Fruit fly (Drosophila melanogaster) whole organism, embryonic: ENCODE results near the gene Abl.

Experiments
- Abd-B ChIP-seq: fragments of 200-800 bp; sonication (Bioruptor generic); optimal IDR thresholded peaks from 2 replicates; lab custom pipeline; 2018; ENCODE audit warnings: missing biosample characterization, mild to moderate bottlenecking, missing genetic modification characterization, moderate library complexity
- CG10147 ChIP-seq: fragments of 200-800 bp; sonication (Bioruptor generic); optimal IDR thresholded peaks from 2 replicates; lab custom pipeline; 2019; ENCODE audit warnings: missing biosample characterization, mild to moderate bottlenecking, missing genetic modification characterization, moderate library complexity
- CG11398 ChIP-seq: fragments of 200-800 bp; sonication (Bioruptor generic); optimal IDR thresholded peaks from 2 replicates; lab custom pipeline; 2016; ENCODE audit warnings: missing biosample characterization, missing genetic modification characterization
- CG12391 ChIP-seq: fragments of 200-800 bp; sonication (Bioruptor generic); optimal IDR thresholded peaks from 3 replicates; lab custom pipeline; 2018; ENCODE audit warnings: missing biosample characterization, mild to moderate bottlenecking, missing genetic modification characterization, moderate library complexity
- CG15269 ChIP-seq: fragments of 200-800 bp; sonication (Bioruptor generic); optimal IDR thresholded peaks from 2 replicates; lab custom pipeline; 2018; ENCODE audit warnings: missing biosample characterization, mild to moderate bottlenecking, missing genetic modification characterization, moderate library complexity
- CG1529 ChIP-seq: fragments of 200-800 bp; sonication (Bioruptor generic); optimal IDR thresholded peaks from 3 replicates; lab custom pipeline; 2018; ENCODE audit warnings: missing biosample characterization, missing genetic modification characterization
- CG17612 ChIP-seq: fragments of 200-800 bp; sonication (Bioruptor generic); IDR thresholded peaks from 2 replicates; pipeline ENCODE4 v1.3.6; 2022; ENCODE audit warnings: missing biosample characterization, missing genetic modification characterization
- CG2678 ChIP-seq: fragments of 200-800 bp; sonication (Bioruptor generic); optimal IDR thresholded peaks from 3 replicates; lab custom pipeline; 2019; ENCODE audit warnings: missing biosample characterization, mild to moderate bottlenecking, missing genetic modification characterization, moderate library complexity
- CG2875 ChIP-seq: fragments of 200-800 bp; sonication (Bioruptor generic); optimal IDR thresholded peaks from 2 replicates; lab custom pipeline; 2017; ENCODE audit warnings: missing biosample characterization, mild to moderate bottlenecking, missing genetic modification characterization, missing genetic modification reagents
- CG2889 ChIP-seq: fragments of 200-800 bp; sonication (Bioruptor generic); IDR thresholded peaks from 3 replicates; pipeline ENCODE4 v1.3.6; 2022; ENCODE audit warnings: missing biosample characterization, missing genetic modification characterization
- CG33213 ChIP-seq: fragments of 200-800 bp; sonication (Bioruptor generic); optimal IDR thresholded peaks from 3 replicates; lab custom pipeline; 2016; ENCODE audit warnings: missing biosample characterization, missing genetic modification characterization
- CG4282 ChIP-seq: fragments of 200-800 bp; sonication (Bioruptor generic); optimal IDR thresholded peaks from 2 replicates; lab custom pipeline; 2016; ENCODE audit warnings: missing biosample characterization, missing genetic modification characterization
- CG4424 ChIP-seq: fragments of 200-800 bp; sonication (Bioruptor generic); optimal IDR thresholded peaks from 3 replicates; lab custom pipeline; 2016; ENCODE audit warnings: missing biosample characterization, missing genetic modification characterization
- CG6683 ChIP-seq: fragments of 200-800 bp; sonication (Bioruptor generic); optimal IDR thresholded peaks from 2 replicates; lab custom pipeline; 2017; ENCODE audit warnings: missing biosample characterization, mild to moderate bottlenecking, missing genetic modification characterization, missing genetic modification reagents
- CG7372 ChIP-seq: fragments of 200-800 bp; sonication (Bioruptor generic); IDR thresholded peaks from 2 replicates; pipeline ENCODE4 v1.3.6; 2022; ENCODE audit warnings: missing biosample characterization, missing genetic modification characterization
- CHES-1-like ChIP-seq: fragments of 200-800 bp; sonication (Bioruptor generic); optimal IDR thresholded peaks from 2 replicates; lab custom pipeline; 2016; ENCODE audit warnings: missing biosample characterization, missing genetic modification characterization
- CoRest ChIP-seq: fragments of 200-800 bp; sonication (Bioruptor generic); optimal IDR thresholded peaks from 3 replicates; lab custom pipeline; 2018; ENCODE audit warnings: missing biosample characterization, mild to moderate bottlenecking, missing genetic modification characterization, moderate library complexity
- Deaf1 ChIP-seq: fragments of 200-800 bp; optimal IDR thresholded peaks from 3 replicates; lab custom pipeline; 2019; ENCODE audit warnings: missing biosample characterization, mild to moderate bottlenecking, missing genetic modification characterization, moderate library complexity
- Gsc ChIP-seq: fragments of 200-800 bp; sonication (Bioruptor generic); IDR thresholded peaks from 2 replicates; pipeline ENCODE4 v1.3.6; 2022; ENCODE audit warnings: missing biosample characterization, missing genetic modification characterization
- Hey ChIP-seq: fragments of 200-800 bp; sonication (Bioruptor generic); optimal IDR thresholded peaks from 3 replicates; lab custom pipeline; 2018; ENCODE audit warnings: missing biosample characterization, mild to moderate bottlenecking, missing genetic modification characterization
- MBD-R2 ChIP-seq: fragments of 200-800 bp; sonication (Bioruptor generic); IDR thresholded peaks from 2 replicates; pipeline ENCODE4 v1.3.6; 2022; ENCODE audit warnings: missing biosample characterization, missing genetic modification characterization
- NFAT ChIP-seq: fragments of 200-800 bp; sonication (Bioruptor generic); IDR thresholded peaks from 2 replicates; pipeline ENCODE4 v1.3.6; 2022; ENCODE audit warnings: missing biosample characterization, missing genetic modification characterization
- Rfx ChIP-seq: fragments of 200-800 bp; sonication (Bioruptor generic); IDR thresholded peaks from 2 replicates; pipeline ENCODE4 v1.3.6; 2022; ENCODE audit warnings: missing biosample characterization, missing genetic modification characterization
- Sin3A ChIP-seq: fragments of >200 bp; optimal IDR thresholded peaks from 2 replicates; lab custom pipeline; 2018
- Stat92E ChIP-seq, 3 experiments: fragments of >200 bp in 2 of 3; fragments of 200-800 bp in 1 of 3; sonication (Bioruptor generic) in 1 of 3; optimal IDR thresholded peaks; 2 replicates each; lab custom pipeline; 2017 to 2019; ENCODE audit warnings: missing biosample characterization in 3 of 3, missing genetic modification characterization in 3 of 3, mild to moderate bottlenecking in 1 of 3, moderate library complexity in 1 of 3
- Xbp1 ChIP-seq: fragments of 200-800 bp; sonication (Bioruptor generic); optimal IDR thresholded peaks from 3 replicates; lab custom pipeline; 2016; ENCODE audit warnings: missing biosample characterization, mild to moderate bottlenecking, missing genetic modification characterization
- amos ChIP-seq: fragments of 200-800 bp; sonication (Bioruptor generic); IDR thresholded peaks from 2 replicates; pipeline ENCODE4 v1.3.6; 2022; ENCODE audit warnings: missing biosample characterization, missing genetic modification characterization; ENCODE audit not compliant: partially characterized antibody
- bbx ChIP-seq: fragments of 200-800 bp; sonication (Bioruptor generic); IDR thresholded peaks from 2 replicates; pipeline ENCODE4 v1.3.6; 2022; ENCODE audit warnings: missing biosample characterization, missing genetic modification characterization; ENCODE audit not compliant: partially characterized antibody
- cato ChIP-seq: fragments of 200-800 bp; sonication (Bioruptor generic); optimal IDR thresholded peaks from 2 replicates; lab custom pipeline; 2016; ENCODE audit warnings: missing biosample characterization, missing genetic modification characterization, borderline replicate concordance
- cg ChIP-seq: fragments of 200-800 bp; sonication (Bioruptor generic); optimal IDR thresholded peaks from 3 replicates; lab custom pipeline; 2019; ENCODE audit warnings: missing biosample characterization, mild to moderate bottlenecking, missing genetic modification characterization, moderate library complexity
- chm ChIP-seq: fragments of 200-800 bp; sonication (Bioruptor generic); IDR thresholded peaks from 2 replicates; pipeline ENCODE4 v1.3.6; 2022; ENCODE audit warnings: missing biosample characterization, missing genetic modification characterization
- disco-r ChIP-seq: fragments of 200-800 bp; sonication (Bioruptor generic); optimal IDR thresholded peaks from 2 replicates; lab custom pipeline; 2016; ENCODE audit warnings: missing biosample characterization, missing genetic modification characterization
- fd96Cb ChIP-seq: fragments of 200-800 bp; sonication (Bioruptor generic); optimal IDR thresholded peaks from 2 replicates; lab custom pipeline; 2018; ENCODE audit warnings: missing biosample characterization, mild to moderate bottlenecking, missing genetic modification characterization, moderate library complexity
- hth ChIP-seq: fragments of >200 bp; optimal IDR thresholded peaks from 2 replicates; lab custom pipeline; 2017; ENCODE audit warnings: inconsistent platforms
- jumu ChIP-seq: fragments of 200-800 bp; sonication (Bioruptor generic); optimal IDR thresholded peaks from 3 replicates; lab custom pipeline; 2016; ENCODE audit warnings: missing biosample characterization, missing genetic modification characterization
- knrl ChIP-seq: fragments of 200-800 bp; sonication (Bioruptor generic); IDR thresholded peaks from 3 replicates; pipeline ENCODE4 v1.3.6; 2022; ENCODE audit warnings: missing biosample characterization, missing genetic modification characterization; ENCODE audit not compliant: partially characterized antibody
- lilli ChIP-seq: fragments of 200-800 bp; sonication (Bioruptor generic); optimal IDR thresholded peaks from 3 replicates; lab custom pipeline; 2016; ENCODE audit warnings: missing biosample characterization, missing genetic modification characterization
- mld ChIP-seq: fragments of 200-800 bp; sonication (Bioruptor generic); IDR thresholded peaks from 3 replicates; pipeline ENCODE4 v1.3.6; 2022; ENCODE audit warnings: missing biosample characterization, missing genetic modification characterization; ENCODE audit not compliant: partially characterized antibody
- nmo ChIP-seq: fragments of 200-800 bp; sonication (Bioruptor generic); optimal IDR thresholded peaks from 2 replicates; lab custom pipeline; 2018; ENCODE audit warnings: missing biosample characterization, mild to moderate bottlenecking, missing genetic modification characterization, moderate library complexity
- odd ChIP-seq: fragments of 200-800 bp; sonication (Bioruptor generic); optimal IDR thresholded peaks from 2 replicates; lab custom pipeline; 2017; ENCODE audit warnings: missing biosample characterization, mild to moderate bottlenecking, missing genetic modification characterization
- otp ChIP-seq: fragments of 200-800 bp; sonication (Bioruptor generic); IDR thresholded peaks from 3 replicates; pipeline ENCODE4, ENCODE4 v1.3.6; 2022; ENCODE audit warnings: missing biosample characterization, missing genetic modification characterization
- pb ChIP-seq: fragments of 200-800 bp; sonication (Bioruptor generic); optimal IDR thresholded peaks from 3 replicates; lab custom pipeline; 2016; ENCODE audit warnings: missing biosample characterization, missing genetic modification characterization
- peb ChIP-seq: fragments of 200-800 bp; sonication (Bioruptor generic); IDR thresholded peaks from 2 replicates; pipeline ENCODE4 v1.3.6; 2022; ENCODE audit warnings: missing biosample characterization, missing genetic modification characterization
- pho ChIP-seq: fragments of 200-800 bp; sonication (Bioruptor generic); optimal IDR thresholded peaks from 2 replicates; lab custom pipeline; 2016; ENCODE audit warnings: missing biosample characterization, missing genetic modification characterization
- sens ChIP-seq: fragments of 200-800 bp; sonication (Bioruptor generic); peaks from one replicate; lab custom pipeline; 2016; ENCODE audit warnings: missing biosample characterization, missing genetic modification characterization
- sens-2 ChIP-seq: fragments of 200-800 bp; sonication (Bioruptor generic); IDR thresholded peaks from 2 replicates; pipeline ENCODE4 v1.3.6; 2022; ENCODE audit warnings: missing biosample characterization, missing genetic modification characterization
- sob ChIP-seq: fragments of 200-800 bp; sonication (Bioruptor generic); IDR thresholded peaks from 2 replicates; pipeline ENCODE4 v1.3.6; 2022; ENCODE audit warnings: missing biosample characterization, missing genetic modification characterization
- stc ChIP-seq: fragments of 200-800 bp; sonication (Bioruptor generic); IDR thresholded peaks from 2 replicates; pipeline ENCODE4 v1.3.6; 2022; ENCODE audit warnings: missing biosample characterization, missing genetic modification characterization
- tll ChIP-seq, 2 experiments: fragments of 200-800 bp in 1 of 2; fragments of >200 bp in 1 of 2; sonication (Bioruptor generic) in 1 of 2; optimal IDR thresholded peaks; 2 replicates each; lab custom pipeline; 2017 to 2019; ENCODE audit warnings: missing biosample characterization in 2 of 2, missing genetic modification characterization in 2 of 2, mild to moderate bottlenecking in 1 of 2, moderate library complexity in 1 of 2
- trem ChIP-seq: fragments of 200-800 bp; optimal IDR thresholded peaks from 3 replicates; lab custom pipeline; 2019; ENCODE audit warnings: missing biosample characterization, mild to moderate bottlenecking, missing genetic modification characterization, moderate library complexity
- wor ChIP-seq: fragments of 200-800 bp; sonication (Bioruptor generic); IDR thresholded peaks from 2 replicates; pipeline ENCODE4 v1.3.6; 2022; ENCODE audit warnings: missing biosample characterization, missing genetic modification characterization
- zfh2 ChIP-seq: fragments of 200-800 bp; sonication (Bioruptor generic); optimal IDR thresholded peaks from 2 replicates; lab custom pipeline; 2016; ENCODE audit warnings: missing biosample characterization, missing genetic modification characterization

Gene Abl

DNA sequence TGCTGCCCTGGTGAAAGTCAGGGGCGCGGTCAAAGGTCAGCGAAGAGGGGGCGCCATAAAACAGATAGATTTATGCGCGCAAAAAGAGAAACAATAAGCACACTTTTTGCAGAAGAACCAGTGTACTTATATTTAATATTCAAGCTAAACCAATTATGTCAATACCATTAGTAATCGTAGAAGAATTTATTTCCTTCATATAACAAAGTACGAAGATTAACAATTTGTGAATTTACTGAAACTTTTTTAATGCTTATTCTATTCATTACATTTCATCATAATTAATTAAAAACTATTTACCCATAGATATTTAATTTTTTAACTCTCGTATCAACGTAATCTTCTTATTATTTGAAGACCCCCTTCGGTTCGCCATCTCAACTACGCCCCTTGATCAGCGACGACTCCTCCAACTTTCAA lies 5.6 kb downstream of the Abl start (continued):
- TF ChIP-seq peb (GFP tag; lab: Robert Waterston, UW) (0 out of 2 replicates have a peak, but pooled peaks have one; percentile 39), tll (GFP tag; optimal IDR thresholded peaks at IDR 0.05; lab: Kevin White, UChicago) (no peak), Rfx (no peak), stc (GFP tag; lab: Robert Waterston, UW) (no peak), Gsc (GFP tag; lab: Robert Waterston, UW) (no peak), Hey (tag; lab: Kevin White, UChicago) (no peak), cato (GFP tag; lab: Kevin White, UChicago) (peak; percentile 49), sens-2 (peak; percentile 6; the same call in 1 of the 2 replicates), CG15269 (tag; lab: Kevin White, UChicago) (peak; percentile 38), wor (GFP tag; lab: Robert Waterston, UW) (peak; percentile 46; the same call in 1 of the 2 replicates), CG4282 (GFP tag; lab: Kevin White, UChicago) (no peak), CG12391 (tag; lab: Kevin White, UChicago) (peak; percentile 71), Stat92E (GFP tag; optimal IDR thresholded peaks at IDR 0.05; lab: Kevin White, UChicago) (no peak), sob (GFP tag; lab: Robert Waterston, UW) (0 out of 2 replicates have a peak, but pooled peaks have one; percentile 18), jumu (GFP tag; lab: Kevin White, UChicago) (no peak), pho (GFP tag; lab: Kevin White, UChicago) (no peak), mld (GFP tag; lab: Robert Waterston, UW) (no peak), fd96Cb (tag; lab: Kevin White, UChicago) (peak; percentile 73), otp (GFP tag; lab: Robert Waterston, UW) (no peak), knrl (no peak), amos (GFP tag; lab: Robert Waterston, UW) (no peak), sens (GFP tag; lab: Kevin White, UChicago) (peak; percentile 94), bbx (GFP tag; lab: Robert Waterston, UW) (no peak), zfh2 (no peak), CG6683 (no peak), Deaf1 (tag; lab: Kevin White, UChicago) (no peak), Abd-B (peak; percentile 54), Xbp1 (GFP tag; lab: Kevin White, UChicago) (peak; percentile 63), CG11398 (GFP tag; lab: Kevin White, UChicago) (no peak), CG10147 (peak; percentile 2), CG2889 (GFP tag; lab: Robert Waterston, UW) (no peak), CG2678 (tag; lab: Kevin White, UChicago) (peak; percentile 78), CG2875 (GFP tag; lab: Kevin White, UChicago) (peak; percentile 63), CoRest (tag; lab: Kevin White, UChicago) (peak; percentile 81), CHES-1-like (GFP tag; lab: Kevin White, UChicago) (no peak), odd (peak; percentile 53), disco-r (GFP tag; lab: Kevin White, UChicago) (no peak), Sin3A (lab: Kevin White, UChicago) (no peak), MBD-R2 (GFP tag; lab: Robert Waterston, UW) (no peak), NFAT (GFP tag; lab: Robert Waterston, UW) (no peak), hth (lab: Kevin White, UChicago) (no peak), lilli (GFP tag; lab: Kevin White, UChicago) (no peak), trem (tag; lab: Kevin White, UChicago) (peak; percentile 27), chm (GFP tag; lab: Robert Waterston, UW) (no peak), CG17612 (GFP tag; lab: Robert Waterston, UW) (no peak), CG4424 (GFP tag; lab: Kevin White, UChicago) (peak; percentile 71), CG33213 (GFP tag; lab: Kevin White, UChicago) (no peak), cg (GFP tag; lab: Kevin White, UChicago) (no peak), CG7372 (GFP tag; lab: Robert Waterston, UW) (no peak), pb (GFP tag; lab: Kevin White, UChicago) (no peak), nmo (GFP tag; lab: Kevin White, UChicago) (peak; percentile 90), CG1529 (GFP tag; lab: Kevin White, UChicago) (peak; percentile 65)
